Worm (Caenorhabditis elegans): ENCODE data around the gene dnj-3.
"Not testable (repeated sequence)": the region's sequence is repeated elsewhere in the genome, so short reads cannot be mapped to it uniquely, and the experiment has no call there.

The dnj-3 gene

ce11 chrV:15111660-15112059 is 43.2 kb downstream of the dnj-3 start, which contains the start of gene T01G5.7 (continued):
- TF ChIP-seq T26A8.4 (GFP tag; IDR thresholded peaks at IDR 0.05), result no peak
- no peak for TF ChIP-seq lin-1 (GFP tag; IDR thresholded peaks at IDR 0.05)

ce11 chrV:15113992-15114391 is 45.5 kb downstream of the dnj-3 start, which contains the start of gene T01G5.6:
T01G5.6 (minus strand) TSS chrV:15114092.
- TF ChIP-seq nhr-48 (tag; optimal IDR thresholded peaks at IDR 0.05) (no peak), lim-7 (GFP tag; IDR thresholded peaks at IDR 0.05) (no peak), gei-8 (GFP tag; optimal IDR thresholded peaks at IDR 0.05) (no peak), nhr-25 (tag; optimal IDR thresholded peaks at IDR 0.05; ENCODE audit: borderline replicate concordance, insufficient read depth) (no peak), T26A8.4 (GFP tag; IDR thresholded peaks at IDR 0.05) (no peak)

- TF ChIP-seq php-3 (GFP tag; IDR thresholded peaks at IDR 0.05); dve-1 (tag; optimal IDR thresholded peaks at IDR 0.05; ENCODE audit: insufficient read depth); dmd-6 (GFP tag; IDR thresholded peaks at IDR 0.05): not testable (repeated sequence)
Observed at ce11 chrV:15115968-15116367, 47.5 kb downstream of the dnj-3 start, which contains the start of gene T01G5.8. T01G5.8 (plus strand) TSS chrV:15116268.
